Worm (Caenorhabditis elegans) whole organism, L2 larva: ENCODE measurements around the gene ctf-18.
A peak's percentile ranks its signal among the peaks of the same experiment; 100 is the strongest.

Source experiments
- C34F6.9 ChIP-seq: fragments of 150-350 bp; optimal IDR thresholded peaks from 2 replicates; lab custom pipeline; 2014; ENCODE audit warnings: missing biosample characterization, missing genetic modification characterization
- F13H6.1 ChIP-seq: sonication (generic microtip); optimal IDR thresholded peaks from 2 replicates; lab custom pipeline; 2016; ENCODE audit warnings: missing genetic modification characterization, missing compliant biosample characterization
- R02D3.7 ChIP-seq: fragments of 150-350 bp; optimal IDR thresholded peaks from 2 replicates; lab custom pipeline; 2014; ENCODE audit warnings: missing biosample characterization, missing genetic modification characterization
- ama-1 ChIP-seq: fragments of 150-350 bp; optimal IDR thresholded peaks from 2 replicates; lab custom pipeline; 2018; ENCODE audit warnings: inconsistent platforms
- ceh-82 ChIP-seq: fragments of 150-350 bp; optimal IDR thresholded peaks from 2 replicates; lab custom pipeline; 2014; ENCODE audit warnings: missing biosample characterization, missing genetic modification characterization
- crh-2 ChIP-seq: sonication (generic microtip); optimal IDR thresholded peaks from 2 replicates; lab custom pipeline; 2017; ENCODE audit warnings: missing biosample characterization, missing genetic modification characterization
- egl-27 ChIP-seq: sonication (generic microtip); optimal IDR thresholded peaks from 3 replicates; lab custom pipeline; 2017; ENCODE audit warnings: missing biosample characterization, missing genetic modification reagents, missing genetic modification characterization
- elt-1 ChIP-seq: fragments of 150-350 bp; optimal IDR thresholded peaks from 2 replicates; lab custom pipeline; 2014; ENCODE audit warnings: missing biosample characterization, missing genetic modification characterization
- fos-1 ChIP-seq: fragments of 150-350 bp; optimal IDR thresholded peaks from 2 replicates; lab custom pipeline; 2014; ENCODE audit warnings: missing biosample characterization, missing genetic modification characterization
- gmeb-1 ChIP-seq: fragments of 150-350 bp; optimal IDR thresholded peaks from 2 replicates; lab custom pipeline; 2014; ENCODE audit warnings: missing biosample characterization, missing genetic modification characterization
- lin-11 ChIP-seq: fragments of 150-350 bp; sonication (generic microtip); optimal IDR thresholded peaks from 2 replicates; lab custom pipeline; 2014; ENCODE audit warnings: missing biosample characterization, missing genetic modification characterization, inconsistent platforms, mixed read lengths
- lin-13 ChIP-seq: fragments of 150-350 bp; optimal IDR thresholded peaks from 2 replicates; lab custom pipeline; 2014; ENCODE audit warnings: missing biosample characterization, missing genetic modification reagents, missing genetic modification characterization
- lsy-2 ChIP-seq, 2 experiments: fragments of 150-350 bp in 1 of 2; sonication (generic microtip) in 1 of 2; optimal IDR thresholded peaks; 2 replicates each; lab custom pipeline; 2014 to 2017; ENCODE audit warnings: missing biosample characterization in 2 of 2, missing genetic modification characterization in 2 of 2
- mab-5 ChIP-seq: fragments of 150-350 bp; optimal IDR thresholded peaks from 2 replicates; lab custom pipeline; 2014; ENCODE audit warnings: missing biosample characterization, missing genetic modification characterization
- mbf-1 ChIP-seq: sonication (generic microtip); optimal IDR thresholded peaks from 2 replicates; lab custom pipeline; 2017; ENCODE audit warnings: missing biosample characterization, missing genetic modification characterization
- mdl-1 ChIP-seq, 2 experiments: fragments of 150-350 bp in 1 of 2; sonication (generic microtip) in 1 of 2; optimal IDR thresholded peaks; 2 replicates each; lab custom pipeline; 2017; ENCODE audit warnings: missing biosample characterization in 2 of 2, missing genetic modification characterization in 2 of 2
- nhr-10 ChIP-seq: sonication (generic microtip); optimal IDR thresholded peaks from 2 replicates; lab custom pipeline; 2017; ENCODE audit warnings: missing biosample characterization, missing genetic modification characterization
- nhr-11 ChIP-seq: fragments of 150-350 bp; optimal IDR thresholded peaks from 2 replicates; lab custom pipeline; 2014; ENCODE audit warnings: missing biosample characterization, missing genetic modification characterization
- nhr-129 ChIP-seq: fragments of 150-350 bp; optimal IDR thresholded peaks from 2 replicates; lab custom pipeline; 2014; ENCODE audit warnings: missing biosample characterization, missing genetic modification characterization
- nhr-21 ChIP-seq: fragments of 150-350 bp; optimal IDR thresholded peaks from 2 replicates; lab custom pipeline; 2014; ENCODE audit warnings: missing biosample characterization, missing genetic modification characterization
- nhr-23 ChIP-seq: fragments of 150-350 bp; optimal IDR thresholded peaks from 2 replicates; lab custom pipeline; 2014; ENCODE audit warnings: missing biosample characterization, missing genetic modification reagents, missing genetic modification characterization
- nhr-237 ChIP-seq: fragments of 150-350 bp; optimal IDR thresholded peaks from 2 replicates; lab custom pipeline; 2014; ENCODE audit warnings: missing biosample characterization, missing genetic modification characterization
- nhr-25 ChIP-seq: fragments of 150-350 bp; sonication (generic microtip); optimal IDR thresholded peaks from 3 replicates; lab custom pipeline; 2014; ENCODE audit warnings: missing biosample characterization, missing genetic modification characterization
- nhr-6 ChIP-seq: fragments of 150-350 bp; optimal IDR thresholded peaks from 2 replicates; lab custom pipeline; 2014; ENCODE audit warnings: missing biosample characterization, missing genetic modification characterization
- nhr-77 ChIP-seq: fragments of 150-350 bp; optimal IDR thresholded peaks from 2 replicates; lab custom pipeline; 2014; ENCODE audit warnings: missing biosample characterization, missing genetic modification characterization
- sem-4 ChIP-seq: fragments of 150-350 bp; optimal IDR thresholded peaks from 2 replicates; lab custom pipeline; 2014; ENCODE audit warnings: missing biosample characterization, missing genetic modification reagents, missing genetic modification characterization
- skn-1 ChIP-seq: sonication (generic microtip); optimal IDR thresholded peaks from 2 replicates; lab custom pipeline; 2017; ENCODE audit warnings: missing biosample characterization, missing genetic modification characterization
- sma-3 ChIP-seq: sonication (generic microtip); optimal IDR thresholded peaks from 2 replicates; lab custom pipeline; 2016; ENCODE audit warnings: missing genetic modification reagents, missing genetic modification characterization, missing compliant biosample characterization
- snpc-4 ChIP-seq: fragments of 150-350 bp; optimal IDR thresholded peaks from 2 replicates; lab custom pipeline; 2014; ENCODE audit warnings: missing biosample characterization, missing genetic modification characterization
- unc-39 ChIP-seq: fragments of 150-350 bp; optimal IDR thresholded peaks from 2 replicates; lab custom pipeline; 2014; ENCODE audit warnings: missing biosample characterization, missing genetic modification characterization
- unc-62 ChIP-seq: fragments of 150-350 bp; optimal IDR thresholded peaks from 2 replicates; lab custom pipeline; 2014; ENCODE audit warnings: missing biosample characterization, missing genetic modification reagents, missing genetic modification characterization
- ztf-1 ChIP-seq: fragments of 200-800 bp; sonication (Bioruptor generic); conservative IDR thresholded peaks from 2 replicates; pipeline ENCODE4 v1.3.6; 2022; ENCODE audit warnings: missing genetic modification characterization, missing compliant biosample characterization
- ztf-11 ChIP-seq: sonication (generic microtip); optimal IDR thresholded peaks from 2 replicates; lab custom pipeline; 2017; ENCODE audit warnings: missing biosample characterization, missing genetic modification characterization
- ztf-4 ChIP-seq: fragments of 150-350 bp; optimal IDR thresholded peaks from 2 replicates; lab custom pipeline; 2014; ENCODE audit warnings: missing biosample characterization, missing genetic modification characterization

The ctf-18 gene

ce11 chrIV:10128906-10129386 is 2.5 kb upstream of the ctf-18 start, which contains the start of the genes gtbp-1 and K08F4.3 (continued):
- TF ChIP-seq nhr-21 (tag; lab: Kevin White, UChicago) = peak; percentile 2
- TF ChIP-seq sma-3 (GFP tag; lab: Kevin White, UChicago) = peak; percentile 66
- TF ChIP-seq ama-1 (lab: Kevin White, UChicago) = no peak
- no peak for TF ChIP-seq mbf-1
- TF ChIP-seq nhr-23 = no peak
- TF ChIP-seq nhr-77 (tag; lab: Kevin White, UChicago) = no peak
- TF ChIP-seq ztf-4 (tag; lab: Kevin White, UChicago) = no peak
- TF ChIP-seq nhr-10 (tag; lab: Kevin White, UChicago) = no peak
- TF ChIP-seq, all 48 proteins: peak for 16

ce11 chrIV:10128446-10128845 is 2.0 kb upstream of the ctf-18 start:
- no peak for TF ChIP-seq nhr-77 (tag; lab: Kevin White, UChicago)
- TF ChIP-seq ceh-82 (tag; lab: Kevin White, UChicago) = no peak
- no peak for TF ChIP-seq nhr-11 (tag; lab: Kevin White, UChicago)
- no peak for TF ChIP-seq C34F6.9 (tag; lab: Kevin White, UChicago)
- no peak for TF ChIP-seq ztf-1 (GFP tag; lab: Robert Waterston, UW)
- TF ChIP-seq nhr-25 (tag; lab: Kevin White, UChicago) = no peak
- TF ChIP-seq F13H6.1 = no peak
- TF ChIP-seq nhr-21 (tag; lab: Kevin White, UChicago) = no peak
- no peak for TF ChIP-seq sem-4 (tag; lab: Kevin White, UChicago)
- TF ChIP-seq lsy-2 (tag; optimal IDR thresholded peaks at IDR 0.05; lab: Kevin White, UChicago) = no peak
- no peak for TF ChIP-seq unc-62 (GFP tag; lab: Kevin White, UChicago)
- no peak for TF ChIP-seq mbf-1
- no peak for TF ChIP-seq skn-1 (tag; lab: Kevin White, UChicago)
- TF ChIP-seq mdl-1 (tag; optimal IDR thresholded peaks at IDR 0.05; lab: Kevin White, UChicago) = no peak
- no peak for TF ChIP-seq ztf-11 (tag; lab: Kevin White, UChicago)
- no peak for TF ChIP-seq R02D3.7 (tag; lab: Kevin White, UChicago)
- no peak for TF ChIP-seq snpc-4

- TF ChIP-seq egl-27 = no peak
- no peak for TF ChIP-seq nhr-77 (tag; lab: Kevin White, UChicago)
- no peak for TF ChIP-seq nhr-237 (tag; lab: Kevin White, UChicago)
- TF ChIP-seq R02D3.7 (tag; lab: Kevin White, UChicago) = no peak
- no peak for TF ChIP-seq crh-2 (tag; lab: Kevin White, UChicago)
- TF ChIP-seq skn-1 (tag; lab: Kevin White, UChicago) = no peak
- no peak for TF ChIP-seq sma-3 (GFP tag; lab: Kevin White, UChicago)
- no peak for TF ChIP-seq ztf-11 (tag; lab: Kevin White, UChicago)
- TF ChIP-seq snpc-4 = no peak
- no peak for TF ChIP-seq nhr-129 (tag; lab: Kevin White, UChicago)
- no peak for TF ChIP-seq nhr-21 (tag; lab: Kevin White, UChicago)
- no peak for TF ChIP-seq lin-11 (tag; lab: Kevin White, UChicago)
- no peak for TF ChIP-seq unc-39 (tag; lab: Kevin White, UChicago)
Observed at ce11 chrIV:10122205-10122604, 4.2 kb downstream of the ctf-18 start, which contains the start of gene irld-21. irld-21 (minus strand) TSS chrIV:10122305.

- no peak for TF ChIP-seq C34F6.9 (tag; lab: Kevin White, UChicago)
- TF ChIP-seq R02D3.7 (tag; lab: Kevin White, UChicago) = no peak
- TF ChIP-seq F13H6.1 = no peak
- TF ChIP-seq, all 48 proteins: peak for 0
Observed at ce11 chrIV:10116765-10117164, 9.7 kb downstream of the ctf-18 start.

- no peak for TF ChIP-seq ceh-82 (tag; lab: Kevin White, UChicago)
- no peak for TF ChIP-seq lin-13 (GFP tag; lab: Kevin White, UChicago)
- TF ChIP-seq R02D3.7 (tag; lab: Kevin White, UChicago) = no peak
Observed at ce11 chrIV:10115142-10115541, 11.3 kb downstream of the ctf-18 start, which contains the start of gene C04G2.10. C04G2.10 (plus strand) TSS chrIV:10115442.

ce11 chrIV:10112570-10112969 is 13.9 kb downstream of the ctf-18 start, which contains the start of gene nsph-3.2:
nsph-3.2 (plus strand) TSS chrIV:10112870.
- no peak for TF ChIP-seq lsy-2 (tag; optimal IDR thresholded peaks at IDR 0.05; lab: Kevin White, UChicago)
- no peak for TF ChIP-seq nhr-11 (tag; lab: Kevin White, UChicago)
- TF ChIP-seq fos-1 (tag; lab: Kevin White, UChicago) = no peak
- no peak for TF ChIP-seq C34F6.9 (tag; lab: Kevin White, UChicago)
- no peak for TF ChIP-seq nhr-6 (tag; lab: Kevin White, UChicago)
- no peak for TF ChIP-seq gmeb-1 (tag; lab: Kevin White, UChicago)
- TF ChIP-seq ama-1 (lab: Kevin White, UChicago) = no peak
- no peak for TF ChIP-seq mab-5 (tag; lab: Kevin White, UChicago)
- no peak for TF ChIP-seq snpc-4
- no peak for TF ChIP-seq elt-1 (tag; lab: Kevin White, UChicago)
